Fruit fly (Drosophila melanogaster): ENCODE measurements around the gene aurB.

Gene aurB

dm6 chr2L:10901685-10902084 is 43.8 kb upstream of the aurB start, which contains the start of gene CG14070:
Gene CG14070 (minus strand): TSS chr2L:10901785.
- TF ChIP-seq CG10147 (GFP tag; optimal IDR thresholded peaks at IDR 0.05) (no peak), CG5245 (GFP tag; optimal IDR thresholded peaks at IDR 0.05) (no peak), CG14710 (tag; optimal IDR thresholded peaks at IDR 0.05) (no peak), ems (GFP tag; optimal IDR thresholded peaks at IDR 0.05) (no peak), CG13123 (GFP tag; optimal IDR thresholded peaks at IDR 0.05) (no peak), CG17359 (tag; optimal IDR thresholded peaks at IDR 0.05) (no peak), CG12071 (GFP tag; optimal IDR thresholded peaks at IDR 0.05) (no peak), ash1 (GFP tag; optimal IDR thresholded peaks at IDR 0.05) (no peak), Sin3A (optimal IDR thresholded peaks at IDR 0.05) (no peak), CG7987 (GFP tag; optimal IDR thresholded peaks at IDR 0.05) (no peak), zen2 (GFP tag; IDR thresholded peaks at IDR 0.05; ENCODE audit: partially characterized antibody) (no peak), CG8765 (GFP tag; IDR thresholded peaks at IDR 0.05) (no peak)

dm6 chr2L:10888827-10889226 is 30.9 kb upstream of the aurB start, which contains the start of gene CG14071:
Gene CG14071 (minus strand): TSS chr2L:10888927.
- TF ChIP-seq CG12769 (tag; optimal IDR thresholded peaks at IDR 0.05) = no peak
- no peak for TF ChIP-seq bigmax (GFP tag; optimal IDR thresholded peaks at IDR 0.05)
- TF ChIP-seq NFAT (GFP tag; IDR thresholded peaks at IDR 0.05) = no peak
- no peak for TF ChIP-seq knrl (GFP tag; IDR thresholded peaks at IDR 0.05; ENCODE audit: partially characterized antibody)
- TF ChIP-seq gt (GFP tag; IDR thresholded peaks at IDR 0.05) = no peak
- no peak for TF ChIP-seq Lim3 (GFP tag; IDR thresholded peaks at IDR 0.05)
- no peak for TF ChIP-seq BEAF-32 (GFP tag; optimal IDR thresholded peaks at IDR 0.05)
- TF ChIP-seq tna (GFP tag; IDR thresholded peaks at IDR 0.05; ENCODE audit: partially characterized antibody) = no peak

DNA sequence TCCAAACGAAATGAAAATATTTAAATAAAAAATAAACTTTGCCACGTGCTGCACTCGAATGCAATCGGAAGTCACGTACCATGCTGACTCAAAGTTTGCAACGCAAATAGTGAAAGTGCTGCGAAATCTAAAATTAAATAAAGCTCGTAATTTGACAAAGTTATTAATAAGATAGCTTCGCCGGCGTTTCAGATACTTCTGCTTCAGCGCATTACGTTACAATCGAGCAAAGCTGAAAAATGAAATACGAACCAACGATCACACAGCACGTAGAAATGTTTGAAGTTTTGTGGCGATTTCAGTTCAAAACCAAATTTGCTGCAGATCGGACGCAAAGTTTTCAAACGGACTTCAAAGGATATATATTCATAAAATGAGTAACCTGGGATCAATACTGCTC is 12.0 kb upstream of the aurB start, which contains the start of gene CG12517:
TSS of gene CG12517 (plus strand) at position 301 of the 400 bp plus-strand sequence.
- TF ChIP-seq Dip2 (GFP tag; IDR thresholded peaks at IDR 0.05) (no peak), Elba2 (GFP tag; optimal IDR thresholded peaks at IDR 0.05) (no peak), gsb-n (tag; optimal IDR thresholded peaks at IDR 0.05) (no peak), sisA (GFP tag; IDR thresholded peaks at IDR 0.05) (no peak), CG4404 (GFP tag; IDR thresholded peaks at IDR 0.05) (no peak), Camta (GFP tag; optimal IDR thresholded peaks at IDR 0.05) (no peak), Nf-YC (tag; optimal IDR thresholded peaks at IDR 0.05) (no peak), Optix (GFP tag; IDR thresholded peaks at IDR 0.05) (no peak), CG16779 (GFP tag; IDR thresholded peaks at IDR 0.05) (no peak), sc (optimal IDR thresholded peaks at IDR 0.05) (no peak), sc (GFP tag; optimal IDR thresholded peaks at IDR 0.05) (no peak), CG18262 (tag; optimal IDR thresholded peaks at IDR 0.05) (no peak), CG8388 (GFP tag; optimal IDR thresholded peaks at IDR 0.05) (no peak)

DNA sequence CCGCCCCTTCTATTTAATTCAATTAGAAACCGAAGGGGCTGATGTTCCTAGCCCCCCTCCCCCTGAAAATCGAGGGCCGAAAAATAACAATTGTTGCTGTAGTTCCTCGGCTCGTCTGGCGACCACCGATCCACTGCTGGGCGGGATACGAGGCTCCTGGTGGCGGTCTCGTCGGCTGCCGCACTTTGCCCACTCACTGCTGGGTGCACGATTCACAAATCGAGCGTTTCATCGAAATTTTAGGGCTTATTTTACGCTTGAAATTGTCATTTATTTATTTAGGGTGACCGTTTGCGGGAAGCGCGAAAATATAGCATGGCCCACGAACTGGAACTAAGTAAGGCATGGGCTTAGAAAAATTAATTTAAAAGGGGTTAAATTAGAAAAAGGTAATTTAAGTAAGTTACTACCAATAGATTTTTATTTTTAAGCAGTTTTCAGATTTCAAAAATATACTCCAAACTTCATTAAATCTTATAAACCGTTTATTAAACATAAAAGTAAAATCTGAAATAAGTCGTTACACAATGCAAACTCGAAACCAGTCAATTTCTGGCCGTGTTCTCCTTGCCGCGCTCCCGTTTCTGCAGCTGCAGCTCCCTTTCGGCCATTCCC is 1.5 kb downstream of the aurB start, which contains the start of gene Dnz1:
TSS of gene Dnz1 (minus strand) at position 317 of the 615 bp plus-strand sequence.
- TF ChIP-seq CG8290 (GFP tag; optimal IDR thresholded peaks at IDR 0.05) (no peak), CG8290 (tag; optimal IDR thresholded peaks at IDR 0.05) (no peak), prd (optimal IDR thresholded peaks at IDR 0.05) (no peak), prd (GFP tag; IDR thresholded peaks at IDR 0.05) (peak; percentile 58; the same call in 2 of the 3 replicates), CG9797 (GFP tag; optimal IDR thresholded peaks at IDR 0.05) (peak; percentile 50), crol (GFP tag; IDR thresholded peaks at IDR 0.05) (peak; percentile 83), CG17328 (GFP tag; IDR thresholded peaks at IDR 0.05) (peak; percentile 60; the same call in 1 of the 2 replicates), CG30431 (GFP tag; optimal IDR thresholded peaks at IDR 0.05) (no peak), Doc3 (GFP tag; IDR thresholded peaks at IDR 0.05; ENCODE audit: partially characterized antibody) (no peak), Lhr (GFP tag; optimal IDR thresholded peaks at IDR 0.05) (no peak), CG5953 (GFP tag; IDR thresholded peaks at IDR 0.05) (peak; percentile 55; the same call in 1 of the 2 replicates), PHDP (tag; optimal IDR thresholded peaks at IDR 0.05) (peak; percentile 38), CG15514 (GFP tag; optimal IDR thresholded peaks at IDR 0.05) (peak; percentile 97), usp (GFP tag; optimal IDR thresholded peaks at IDR 0.05) (no peak), Nf-YC (tag; optimal IDR thresholded peaks at IDR 0.05) (peak; percentile 48), mld (GFP tag; IDR thresholded peaks at IDR 0.05; ENCODE audit: partially characterized antibody) (no peak), HmgD (GFP tag; optimal IDR thresholded peaks at IDR 0.05) (no peak)
